Fruit fly (Drosophila melanogaster) whole organism, embryonic: ENCODE data around the gene Snx6.

Source experiments
- Adf1 ChIP-seq: fragments of 200-800 bp; sonication (Bioruptor generic); IDR thresholded peaks from 2 replicates; pipeline ENCODE4 v1.3.6; 2022; ENCODE audit warnings: missing biosample characterization, missing genetic modification characterization
- Atf3 ChIP-seq: fragments of 200-800 bp; sonication (Bioruptor generic); optimal IDR thresholded peaks from 3 replicates; lab custom pipeline; 2016; ENCODE audit warnings: missing biosample characterization, missing genetic modification characterization
- B-H1 ChIP-seq: fragments of 200-800 bp; sonication (Bioruptor generic); IDR thresholded peaks from 3 replicates; pipeline ENCODE4 v1.3.6; 2022; ENCODE audit warnings: missing biosample characterization, missing genetic modification characterization
- Bteb2 ChIP-seq: fragments of 200-800 bp; sonication (Bioruptor generic); optimal IDR thresholded peaks from 2 replicates; lab custom pipeline; 2016; ENCODE audit warnings: missing biosample characterization, missing genetic modification characterization
- CG10267 ChIP-seq: fragments of 200-800 bp; sonication (Bioruptor generic); optimal IDR thresholded peaks from 2 replicates; lab custom pipeline; 2018; ENCODE audit warnings: missing biosample characterization, mild to moderate bottlenecking, missing genetic modification characterization, moderate library complexity
- CG11093 ChIP-seq: fragments of 200-800 bp; sonication (Bioruptor generic); IDR thresholded peaks from 3 replicates; pipeline ENCODE4 v1.3.6; 2022; ENCODE audit warnings: missing biosample characterization, missing genetic modification characterization
- CG14667 ChIP-seq: fragments of 200-800 bp; sonication (Bioruptor generic); IDR thresholded peaks from 2 replicates; pipeline ENCODE4 v1.3.6; 2022; ENCODE audit warnings: missing biosample characterization, missing genetic modification characterization
- CG14965 ChIP-seq: fragments of 200-800 bp; sonication (Bioruptor generic); optimal IDR thresholded peaks from 2 replicates; lab custom pipeline; 2016; ENCODE audit warnings: missing biosample characterization, missing genetic modification characterization, borderline replicate concordance
- CG15073 ChIP-seq: fragments of 200-800 bp; sonication (Bioruptor generic); optimal IDR thresholded peaks from 2 replicates; lab custom pipeline; 2016; ENCODE audit warnings: missing biosample characterization, missing genetic modification characterization
- CG17328 ChIP-seq: fragments of 200-800 bp; sonication (Bioruptor generic); IDR thresholded peaks from 2 replicates; pipeline ENCODE4 v1.3.6; 2022; ENCODE audit warnings: missing biosample characterization, missing genetic modification characterization
- CG2199 ChIP-seq: fragments of 200-800 bp; sonication (Bioruptor generic); IDR thresholded peaks from 3 replicates; pipeline ENCODE4 v1.3.6; 2022; ENCODE audit warnings: missing biosample characterization, missing genetic modification characterization
- CG31441 ChIP-seq: fragments of 200-800 bp; sonication (Bioruptor generic); IDR thresholded peaks from 2 replicates; pipeline ENCODE4 v1.3.6; 2022; ENCODE audit warnings: missing biosample characterization, missing genetic modification characterization
- CG3407 ChIP-seq: fragments of 200-800 bp; sonication (Bioruptor generic); optimal IDR thresholded peaks from 2 replicates; lab custom pipeline; 2018; ENCODE audit warnings: missing biosample characterization, mild to moderate bottlenecking, missing genetic modification characterization
- CG3726 ChIP-seq: fragments of 200-800 bp; sonication (Bioruptor generic); IDR thresholded peaks from 3 replicates; pipeline ENCODE4, ENCODE4 v1.3.6; 2022; ENCODE audit warnings: missing biosample characterization, missing genetic modification characterization
- CG42726 ChIP-seq: fragments of 200-800 bp; sonication (Bioruptor generic); IDR thresholded peaks from 2 replicates; pipeline ENCODE4 v1.3.6; 2022; ENCODE audit warnings: missing biosample characterization, missing genetic modification characterization; ENCODE audit not compliant: partially characterized antibody
- CG6654 ChIP-seq: fragments of 200-800 bp; sonication (Bioruptor generic); optimal IDR thresholded peaks from 2 replicates; lab custom pipeline; 2017; ENCODE audit warnings: missing biosample characterization, mild to moderate bottlenecking, missing genetic modification characterization
- CG6791 ChIP-seq: fragments of 200-800 bp; sonication (Bioruptor generic); IDR thresholded peaks from 3 replicates; pipeline ENCODE4 v1.3.6; 2022; ENCODE audit warnings: missing biosample characterization, missing genetic modification characterization; ENCODE audit not compliant: partially characterized antibody
- CG7372 ChIP-seq: fragments of 200-800 bp; sonication (Bioruptor generic); IDR thresholded peaks from 2 replicates; pipeline ENCODE4 v1.3.6; 2022; ENCODE audit warnings: missing biosample characterization, missing genetic modification characterization
- CG8944 ChIP-seq: fragments of 200-800 bp; sonication (Bioruptor generic); optimal IDR thresholded peaks from 3 replicates; lab custom pipeline; 2016; ENCODE audit warnings: missing biosample characterization, missing genetic modification characterization
- CoRest ChIP-seq: fragments of 200-800 bp; sonication (Bioruptor generic); optimal IDR thresholded peaks from 3 replicates; lab custom pipeline; 2018; ENCODE audit warnings: missing biosample characterization, mild to moderate bottlenecking, missing genetic modification characterization, moderate library complexity
- CrebB ChIP-seq: fragments of 200-800 bp; sonication (Bioruptor generic); optimal IDR thresholded peaks from 3 replicates; lab custom pipeline; 2018; ENCODE audit warnings: missing biosample characterization, mild to moderate bottlenecking, missing genetic modification characterization
- D19B ChIP-seq: fragments of 200-800 bp; sonication (Bioruptor generic); optimal IDR thresholded peaks from 2 replicates; lab custom pipeline; 2017; ENCODE audit warnings: missing biosample characterization, mild to moderate bottlenecking, missing genetic modification characterization
- Dad ChIP-seq: fragments of 200-800 bp; sonication (Bioruptor generic); optimal IDR thresholded peaks from 3 replicates; lab custom pipeline; 2016; ENCODE audit warnings: missing biosample characterization, missing genetic modification characterization
- Dek ChIP-seq: fragments of 200-800 bp; sonication (Bioruptor generic); optimal IDR thresholded peaks from 3 replicates; lab custom pipeline; 2019; ENCODE audit warnings: missing biosample characterization, mild to moderate bottlenecking, missing genetic modification characterization, moderate library complexity
- Doc2 ChIP-seq: fragments of 200-800 bp; sonication (Bioruptor generic); IDR thresholded peaks from 2 replicates; pipeline ENCODE4 v1.3.6; 2022; ENCODE audit warnings: missing biosample characterization, missing genetic modification characterization
- Dp ChIP-seq: fragments of 200-800 bp; sonication (Bioruptor generic); optimal IDR thresholded peaks from 2 replicates; lab custom pipeline; 2018; ENCODE audit warnings: missing biosample characterization, mild to moderate bottlenecking, missing genetic modification characterization, moderate library complexity
- ERR ChIP-seq: fragments of 200-800 bp; sonication (Bioruptor generic); optimal IDR thresholded peaks from 2 replicates; lab custom pipeline; 2016; ENCODE audit warnings: missing biosample characterization, missing genetic modification characterization
- H2.0 ChIP-seq: fragments of 200-800 bp; sonication (Bioruptor generic); IDR thresholded peaks from 2 replicates; pipeline ENCODE4 v1.3.6; 2022; ENCODE audit warnings: missing biosample characterization, missing genetic modification characterization
- HHEX ChIP-seq: fragments of 200-800 bp; sonication (Bioruptor generic); optimal IDR thresholded peaks from 3 replicates; lab custom pipeline; 2017; ENCODE audit warnings: missing biosample characterization, mild to moderate bottlenecking, missing genetic modification characterization, missing genetic modification reagents
- HLH3B ChIP-seq: fragments of 200-800 bp; sonication (Bioruptor generic); IDR thresholded peaks from 2 replicates; pipeline ENCODE4 v1.3.6; 2022; ENCODE audit warnings: missing biosample characterization, missing genetic modification characterization
- Hand ChIP-seq: fragments of 200-800 bp; sonication (Bioruptor generic); optimal IDR thresholded peaks from 2 replicates; lab custom pipeline; 2017; ENCODE audit warnings: mild to moderate bottlenecking, missing biosample characterization, missing genetic modification reagents, missing genetic modification characterization
- Hmx ChIP-seq: fragments of 200-800 bp; sonication (Bioruptor generic); optimal IDR thresholded peaks from 2 replicates; lab custom pipeline; 2016; ENCODE audit warnings: missing biosample characterization, missing genetic modification characterization
- Scr ChIP-seq: fragments of 200-800 bp; sonication (Bioruptor generic); IDR thresholded peaks from 2 replicates; pipeline ENCODE4 v1.3.6; 2022; ENCODE audit warnings: missing biosample characterization, missing genetic modification characterization; ENCODE audit not compliant: partially characterized antibody
- Spps ChIP-seq: fragments of 200-800 bp; sonication (Bioruptor generic); optimal IDR thresholded peaks from 2 replicates; lab custom pipeline; 2018; ENCODE audit warnings: missing biosample characterization, mild to moderate bottlenecking, missing genetic modification characterization
- YL-1 ChIP-seq: fragments of 200-800 bp; sonication (Bioruptor generic); optimal IDR thresholded peaks from 3 replicates; lab custom pipeline; 2017; ENCODE audit warnings: missing biosample characterization, mild to moderate bottlenecking, missing genetic modification characterization
- cato ChIP-seq: fragments of 200-800 bp; sonication (Bioruptor generic); optimal IDR thresholded peaks from 2 replicates; lab custom pipeline; 2016; ENCODE audit warnings: missing biosample characterization, missing genetic modification characterization, borderline replicate concordance
- danr ChIP-seq: fragments of 200-800 bp; sonication (Bioruptor generic); IDR thresholded peaks from 2 replicates; pipeline ENCODE4 v1.3.6; 2022; ENCODE audit warnings: missing biosample characterization, missing genetic modification characterization
- dati ChIP-seq: fragments of 200-800 bp; sonication (Bioruptor generic); IDR thresholded peaks from 2 replicates; pipeline ENCODE4 v1.3.6; 2022; ENCODE audit warnings: missing biosample characterization, missing genetic modification characterization
- dysf ChIP-seq: fragments of 200-800 bp; sonication (Bioruptor generic); IDR thresholded peaks from 3 replicates; pipeline ENCODE4 v1.3.6; 2022; ENCODE audit warnings: missing biosample characterization, missing genetic modification characterization
- esg ChIP-seq: fragments of 200-800 bp; sonication (Bioruptor generic); conservative IDR thresholded peaks from 2 replicates; pipeline ENCODE4 v1.3.6; 2022; ENCODE audit warnings: missing biosample characterization, missing genetic modification characterization
- ftz-f1 ChIP-seq: fragments of 200-800 bp; sonication (Bioruptor generic); optimal IDR thresholded peaks from 2 replicates; lab custom pipeline; 2016; ENCODE audit warnings: missing biosample characterization, missing genetic modification characterization
- gt ChIP-seq: fragments of 200-800 bp; sonication (Bioruptor generic); IDR thresholded peaks from 2 replicates; pipeline ENCODE4 v1.3.6; 2022; ENCODE audit warnings: missing biosample characterization, missing genetic modification characterization
- hkb ChIP-seq, 2 experiments: fragments of 200-800 bp in 1 of 2; fragments of >200 bp in 1 of 2; sonication (Bioruptor generic) in 1 of 2; IDR thresholded peaks in 1 of 2; optimal IDR thresholded peaks in 1 of 2; 2 replicates each; pipeline versions ENCODE4 v1.3.6 to Lab custom; 2017 to 2022; ENCODE audit warnings: missing biosample characterization in 1 of 2, missing genetic modification characterization in 1 of 2
- lab ChIP-seq: fragments of 200-800 bp; sonication (Bioruptor generic); optimal IDR thresholded peaks from 3 replicates; lab custom pipeline; 2017; ENCODE audit warnings: missing biosample characterization, missing genetic modification characterization, mild to moderate bottlenecking, moderate library complexity, missing genetic modification reagents
- nau ChIP-seq: fragments of 200-800 bp; sonication (Bioruptor generic); optimal IDR thresholded peaks from 3 replicates; lab custom pipeline; 2017; ENCODE audit warnings: missing biosample characterization, mild to moderate bottlenecking, missing genetic modification characterization, missing genetic modification reagents
- nmo ChIP-seq: fragments of 200-800 bp; sonication (Bioruptor generic); optimal IDR thresholded peaks from 2 replicates; lab custom pipeline; 2018; ENCODE audit warnings: missing biosample characterization, mild to moderate bottlenecking, missing genetic modification characterization, moderate library complexity
- odd ChIP-seq: fragments of 200-800 bp; sonication (Bioruptor generic); optimal IDR thresholded peaks from 2 replicates; lab custom pipeline; 2017; ENCODE audit warnings: missing biosample characterization, mild to moderate bottlenecking, missing genetic modification characterization
- twi ChIP-seq: fragments of 200-800 bp; optimal IDR thresholded peaks from 2 replicates; lab custom pipeline; 2019; ENCODE audit warnings: missing biosample characterization, mild to moderate bottlenecking, missing genetic modification characterization, moderate library complexity
- zen ChIP-seq: fragments of 200-800 bp; sonication (Bioruptor generic); optimal IDR thresholded peaks from 3 replicates; lab custom pipeline; 2018; ENCODE audit warnings: missing biosample characterization, mild to moderate bottlenecking, missing genetic modification characterization, moderate library complexity

The Snx6 gene

dm6 chr2L:8204996-8205567 lies 15.5 kb downstream of the Snx6 start, which contains the start of gene SLC5A11 (continued):
- TF ChIP-seq CG15073 (GFP tag; lab: Kevin White, UChicago) (peak; percentile 83), Adf1 (GFP tag; lab: Robert Waterston, UW) (peak; percentile 80), danr (GFP tag; lab: Robert Waterston, UW) (peak; percentile 99), CG2199 (peak; percentile 91), Dad (GFP tag; lab: Kevin White, UChicago) (peak; percentile 99), cato (peak; percentile 87), HHEX (GFP tag; lab: Kevin White, UChicago) (peak; percentile 97), nmo (GFP tag; lab: Kevin White, UChicago) (peak; percentile 100), ftz-f1 (GFP tag; lab: Kevin White, UChicago) (no peak), odd (GFP tag; lab: Kevin White, UChicago) (peak; percentile 95), D19B (GFP tag; lab: Kevin White, UChicago) (peak; percentile 100), H2.0 (GFP tag; lab: Robert Waterston, UW) (peak; percentile 100), CG3726 (GFP tag; lab: Robert Waterston, UW) (peak; percentile 98), dysf (GFP tag; lab: Robert Waterston, UW) (peak; percentile 99), Spps (peak; percentile 77), CG3407 (peak; percentile 86), Atf3 (GFP tag; lab: Kevin White, UChicago) (no peak), CoRest (tag; lab: Kevin White, UChicago) (peak; percentile 94), Scr (GFP tag; lab: Robert Waterston, UW) (no peak), zen (tag; lab: Kevin White, UChicago) (peak; percentile 80), CG11093 (peak; percentile 93), gt (GFP tag; lab: Robert Waterston, UW) (peak; percentile 83; the same call in 1 of the 2 replicates), Doc2 (GFP tag; lab: Robert Waterston, UW) (peak; percentile 87), CG14667 (peak; percentile 94), twi (tag; lab: Kevin White, UChicago) (peak; percentile 72), CG14965 (peak; percentile 78), CrebB (peak; percentile 94), CG6791 (GFP tag; lab: Robert Waterston, UW) (no peak), Dek (tag; lab: Kevin White, UChicago) (peak; percentile 96), CG6654 (GFP tag; lab: Kevin White, UChicago) (peak; percentile 74), Bteb2 (GFP tag; lab: Kevin White, UChicago) (peak; percentile 41), CG17328 (GFP tag; lab: Robert Waterston, UW) (peak; percentile 95), CG10267 (peak; percentile 97), lab (GFP tag; lab: Kevin White, UChicago) (peak; percentile 99), Dp (GFP tag; lab: Kevin White, UChicago) (peak; percentile 5), CG31441 (GFP tag; lab: Robert Waterston, UW) (peak; percentile 94; the same call in 1 of the 2 replicates), hkb (optimal IDR thresholded peaks at IDR 0.05; lab: Kevin White, UChicago) (no peak), hkb (GFP tag; IDR thresholded peaks at IDR 0.05; lab: Robert Waterston, UW) (peak; percentile 92), CG42726 (GFP tag; lab: Robert Waterston, UW) (0 out of 2 replicates have a peak, but pooled peaks have one; percentile 55), YL-1 (GFP tag; lab: Kevin White, UChicago) (peak; percentile 98), Hand (GFP tag; lab: Kevin White, UChicago) (peak; percentile 97), Hmx (GFP tag; lab: Kevin White, UChicago) (peak; percentile 98), CG7372 (GFP tag; lab: Robert Waterston, UW) (peak; percentile 99), nau (peak; percentile 98), B-H1 (GFP tag; lab: Robert Waterston, UW) (peak; percentile 95), dati (GFP tag; lab: Robert Waterston, UW) (peak; percentile 81), ERR (GFP tag; lab: Kevin White, UChicago) (peak; percentile 97), esg (GFP tag; lab: Robert Waterston, UW) (peak; percentile 97), CG8944 (GFP tag; lab: Kevin White, UChicago) (peak; percentile 54), HLH3B (peak; percentile 99)
